Worm (Caenorhabditis elegans): ENCODE measurements around the gene cdkr-3.

DNA sequence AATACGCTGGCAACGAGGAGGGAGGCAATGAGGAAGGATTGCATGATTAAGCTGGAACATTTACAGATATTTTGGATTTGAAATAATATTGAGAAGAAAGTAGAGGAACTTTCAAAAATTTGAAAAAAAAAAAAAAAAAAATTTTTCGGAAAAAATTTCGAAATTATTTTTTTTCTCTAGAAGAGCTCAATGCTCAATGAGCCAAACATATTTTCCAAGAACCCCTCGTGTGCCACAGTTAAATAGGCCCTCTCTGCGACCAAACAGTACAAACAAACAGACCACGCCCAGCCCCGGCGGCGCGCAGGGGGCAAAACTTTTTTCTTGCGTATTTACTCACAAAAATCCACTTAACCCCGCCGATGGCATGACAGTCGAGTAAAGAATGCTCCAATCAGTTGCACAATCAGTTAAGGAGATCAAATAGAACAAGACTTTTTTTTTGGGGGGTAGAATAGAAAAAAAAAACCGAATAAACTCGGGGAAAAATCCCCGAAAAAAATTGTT is 10.0 kb downstream of the cdkr-3 start, which contains the start of gene pqn-94:
- TF ChIP-seq ces-1 (GFP tag; optimal IDR thresholded peaks at IDR 0.05) (no peak), blmp-1 (tag; optimal IDR thresholded peaks at IDR 0.05) (no peak), nhr-76 (tag; optimal IDR thresholded peaks at IDR 0.05) (no peak), elt-3 (tag; optimal IDR thresholded peaks at IDR 0.05) (no peak), ceh-39 (tag; optimal IDR thresholded peaks at IDR 0.05) (no peak), unc-62 (GFP tag; optimal IDR thresholded peaks at IDR 0.05) (no peak), mep-1 (tag; optimal IDR thresholded peaks at IDR 0.05) (no peak), lin-32 (GFP tag; optimal IDR thresholded peaks at IDR 0.05) (no peak), mab-5 (tag; optimal IDR thresholded peaks at IDR 0.05) (no peak), pha-4 (tag; optimal IDR thresholded peaks at IDR 0.05) (no peak), M03D4.4 (tag; optimal IDR thresholded peaks at IDR 0.05) (no peak), lin-13 (tag; optimal IDR thresholded peaks at IDR 0.05) (no peak)

All from whole organism, mixed stage, embryonic.